Fruit fly (Drosophila melanogaster): Measurements from ENCODE around the gene CG16959.

CG16959 gene

dm6 chr3L:15125077-15125652 is at the start of gene CG16959:
Gene CG16959 (minus strand): TSS chr3L:15125321.
- TF ChIP-seq toe (GFP tag; optimal IDR thresholded peaks at IDR 0.05) (no peak), pad (GFP tag; optimal IDR thresholded peaks at IDR 0.05) (no peak), CG14711 (tag; optimal IDR thresholded peaks at IDR 0.05) (no peak), CG11617 (GFP tag; optimal IDR thresholded peaks at IDR 0.05) (no peak), bab1 (GFP tag; optimal IDR thresholded peaks at IDR 0.05) (no peak), CG1620 (GFP tag; optimal IDR thresholded peaks at IDR 0.05) (no peak), cic (GFP tag; optimal IDR thresholded peaks at IDR 0.05) (no peak), Crg-1 (GFP tag; optimal IDR thresholded peaks at IDR 0.05) (no peak), cnc (optimal IDR thresholded peaks at IDR 0.05) (no peak), tj (GFP tag; optimal IDR thresholded peaks at IDR 0.05) (no peak), CG33017 (tag; optimal IDR thresholded peaks at IDR 0.05) (no peak), CG7045 (GFP tag; optimal IDR thresholded peaks at IDR 0.05) (no peak), ovo (GFP tag; optimal IDR thresholded peaks at IDR 0.05) (no peak), kay (GFP tag; ENCODE audit: borderline replicate concordance) (no peak), Mnt (GFP tag; optimal IDR thresholded peaks at IDR 0.05) (no peak), Clk (GFP tag; optimal IDR thresholded peaks at IDR 0.05) (no peak)

- TF ChIP-seq bab1 (GFP tag; optimal IDR thresholded peaks at IDR 0.05) (no peak), Hr96 (GFP tag; optimal IDR thresholded peaks at IDR 0.05) (no peak), CG1620 (GFP tag; optimal IDR thresholded peaks at IDR 0.05) (no peak), CG12768 (GFP tag; optimal IDR thresholded peaks at IDR 0.05) (no peak), CG33017 (tag; optimal IDR thresholded peaks at IDR 0.05) (no peak), CG5204 (GFP tag; optimal IDR thresholded peaks at IDR 0.05) (no peak), CG7101 (tag; optimal IDR thresholded peaks at IDR 0.05) (no peak), cnc (optimal IDR thresholded peaks at IDR 0.05) (no peak), CG14711 (tag; optimal IDR thresholded peaks at IDR 0.05) (no peak), cic (GFP tag; optimal IDR thresholded peaks at IDR 0.05) (no peak), tj (GFP tag; optimal IDR thresholded peaks at IDR 0.05) (no peak), kay (GFP tag; ENCODE audit: borderline replicate concordance) (no peak), Clk (GFP tag; optimal IDR thresholded peaks at IDR 0.05) (no peak), CG11617 (GFP tag; optimal IDR thresholded peaks at IDR 0.05) (no peak), pad (GFP tag; optimal IDR thresholded peaks at IDR 0.05) (no peak), toe (GFP tag; optimal IDR thresholded peaks at IDR 0.05) (no peak), ovo (GFP tag; optimal IDR thresholded peaks at IDR 0.05) (no peak), Mnt (GFP tag; optimal IDR thresholded peaks at IDR 0.05) (no peak), Crg-1 (GFP tag; optimal IDR thresholded peaks at IDR 0.05) (no peak), CG7045 (GFP tag; optimal IDR thresholded peaks at IDR 0.05) (no peak)
These were observed 49.7 kb upstream of the CG16959 start for dm6 chr3L:15174823-15175222.

DNA sequence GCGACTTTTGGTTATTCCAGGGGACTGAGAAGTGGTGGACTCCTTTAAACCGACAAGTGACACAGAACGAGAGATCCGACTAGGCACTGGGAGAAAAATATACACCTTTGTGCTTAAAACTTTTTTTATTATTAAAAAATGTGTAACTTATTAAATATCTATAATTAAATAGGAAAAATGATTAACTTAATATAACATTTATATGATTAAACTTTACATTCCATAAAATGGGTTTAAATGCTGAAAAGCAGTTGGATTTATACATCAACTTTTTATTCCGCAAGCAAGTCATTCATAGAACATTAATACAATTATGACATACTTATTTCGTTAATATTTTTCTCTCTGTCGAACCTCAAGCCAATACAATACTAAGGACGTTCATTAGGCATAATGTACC is 49.0 kb upstream of the CG16959 start:
- no peak for TF ChIP-seq CG11617 (GFP tag; optimal IDR thresholded peaks at IDR 0.05)
- TF ChIP-seq cic (GFP tag; optimal IDR thresholded peaks at IDR 0.05): no peak
- no peak for TF ChIP-seq cnc (optimal IDR thresholded peaks at IDR 0.05)
- TF ChIP-seq toe (GFP tag; optimal IDR thresholded peaks at IDR 0.05): no peak
- TF ChIP-seq CG33017 (tag; optimal IDR thresholded peaks at IDR 0.05): no peak

- TF ChIP-seq Hr96 (GFP tag; optimal IDR thresholded peaks at IDR 0.05) (no peak), tj (GFP tag; optimal IDR thresholded peaks at IDR 0.05) (peak; percentile 61)
These were observed 47.4 kb upstream of the CG16959 start for dm6 chr3L:15172404-15173055.

DNA sequence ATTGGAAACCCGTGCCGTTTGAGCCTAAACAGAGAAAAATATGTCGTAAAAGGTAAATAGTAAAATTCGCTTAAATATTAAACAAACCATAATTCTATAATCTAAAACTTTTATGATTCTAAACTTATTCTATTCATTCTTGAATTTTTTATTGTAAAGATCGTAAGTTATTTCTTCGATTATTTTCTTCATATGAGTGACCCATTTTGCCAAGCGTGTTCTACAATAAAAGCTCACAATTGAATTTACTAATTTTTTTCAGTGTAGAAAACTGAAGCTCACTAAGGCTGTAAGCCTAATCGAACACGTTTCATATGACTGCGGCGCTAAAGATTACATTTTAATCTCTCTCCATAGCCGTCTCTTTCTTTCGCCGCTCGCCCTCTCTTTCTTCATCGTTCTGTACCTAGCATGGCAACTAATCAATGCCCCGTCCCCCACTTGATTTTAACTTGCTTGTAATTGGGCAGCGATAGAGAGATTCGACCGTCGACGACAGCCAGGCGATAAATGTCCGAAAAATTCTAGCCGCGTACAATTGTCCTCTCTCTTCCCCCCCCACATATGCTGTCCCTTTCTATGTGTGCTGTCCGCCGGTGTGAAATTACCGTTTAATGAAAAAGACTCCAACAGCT is 46.8 kb upstream of the CG16959 start:
- TF ChIP-seq kay (GFP tag; ENCODE audit: borderline replicate concordance): no peak
- no peak for TF ChIP-seq Crg-1 (GFP tag; optimal IDR thresholded peaks at IDR 0.05)
- TF ChIP-seq CG1620 (GFP tag; optimal IDR thresholded peaks at IDR 0.05): no peak
- no peak for TF ChIP-seq cnc (optimal IDR thresholded peaks at IDR 0.05)

DNA sequence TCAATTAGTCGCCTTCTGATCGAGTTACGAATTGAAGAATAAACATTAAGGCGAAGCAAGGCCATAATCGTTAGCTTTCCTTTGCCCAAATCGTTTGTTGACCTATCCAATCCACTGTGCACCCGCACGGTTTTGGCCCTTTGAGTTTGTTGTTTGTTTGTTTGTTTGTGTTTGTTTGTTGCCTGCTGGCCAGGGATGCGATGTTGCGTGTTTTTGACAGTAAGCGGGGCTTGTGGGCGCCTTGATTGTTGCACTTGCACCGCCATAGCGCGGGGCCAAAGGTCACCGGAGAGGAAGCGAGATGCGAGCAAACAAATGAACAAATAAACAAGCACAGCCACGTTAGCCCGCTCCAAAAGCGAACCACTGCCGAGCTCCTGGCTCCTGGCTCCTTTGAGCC is 44.7 kb upstream of the CG16959 start:
- TF ChIP-seq CG5204 (GFP tag; optimal IDR thresholded peaks at IDR 0.05): no peak
- no peak for TF ChIP-seq Crg-1 (GFP tag; optimal IDR thresholded peaks at IDR 0.05)
- TF ChIP-seq tj (GFP tag; optimal IDR thresholded peaks at IDR 0.05): no peak
- no peak for TF ChIP-seq pad (GFP tag; optimal IDR thresholded peaks at IDR 0.05)
- TF ChIP-seq CG7101 (tag; optimal IDR thresholded peaks at IDR 0.05): no peak
- no peak for TF ChIP-seq CG7045 (GFP tag; optimal IDR thresholded peaks at IDR 0.05)
- no peak for TF ChIP-seq CG33017 (tag; optimal IDR thresholded peaks at IDR 0.05)
- no peak for TF ChIP-seq Clk (GFP tag; optimal IDR thresholded peaks at IDR 0.05)
- no peak for TF ChIP-seq bab1 (GFP tag; optimal IDR thresholded peaks at IDR 0.05)
- TF ChIP-seq CG12768 (GFP tag; optimal IDR thresholded peaks at IDR 0.05): no peak

DNA sequence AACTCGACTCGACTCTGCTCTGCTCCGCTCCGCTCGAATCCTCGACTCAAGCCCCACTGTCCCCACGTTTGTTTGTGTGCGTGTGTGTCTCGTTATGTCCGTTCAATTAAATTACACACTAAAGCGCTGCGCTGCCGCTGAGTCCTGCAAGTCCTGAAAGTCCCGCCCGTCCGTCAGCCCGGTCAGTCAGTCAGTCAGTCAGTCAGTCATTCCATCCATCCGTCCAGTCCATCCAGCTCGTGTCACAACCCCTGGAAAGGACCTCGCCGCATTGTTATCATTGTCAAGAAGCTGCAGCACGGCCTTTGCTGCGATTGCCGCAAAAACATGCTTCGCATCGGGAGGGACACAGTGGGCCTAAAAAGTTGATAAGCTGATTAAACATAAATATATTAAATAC is 43.9 kb upstream of the CG16959 start:
- TF ChIP-seq cnc (optimal IDR thresholded peaks at IDR 0.05): no peak
- TF ChIP-seq toe (GFP tag; optimal IDR thresholded peaks at IDR 0.05): no peak
- no peak for TF ChIP-seq tj (GFP tag; optimal IDR thresholded peaks at IDR 0.05)
- TF ChIP-seq Mnt (GFP tag; optimal IDR thresholded peaks at IDR 0.05): no peak
- no peak for TF ChIP-seq CG12768 (GFP tag; optimal IDR thresholded peaks at IDR 0.05)
- no peak for TF ChIP-seq cic (GFP tag; optimal IDR thresholded peaks at IDR 0.05)
- no peak for TF ChIP-seq Crg-1 (GFP tag; optimal IDR thresholded peaks at IDR 0.05)
- no peak for TF ChIP-seq bab1 (GFP tag; optimal IDR thresholded peaks at IDR 0.05)
- no peak for TF ChIP-seq CG14711 (tag; optimal IDR thresholded peaks at IDR 0.05)
- TF ChIP-seq Clk (GFP tag; optimal IDR thresholded peaks at IDR 0.05): no peak
- no peak for TF ChIP-seq CG7045 (GFP tag; optimal IDR thresholded peaks at IDR 0.05)
- no peak for TF ChIP-seq CG1620 (GFP tag; optimal IDR thresholded peaks at IDR 0.05)
- no peak for TF ChIP-seq CG33017 (tag; optimal IDR thresholded peaks at IDR 0.05)
- no peak for TF ChIP-seq CG11617 (GFP tag; optimal IDR thresholded peaks at IDR 0.05)
- no peak for TF ChIP-seq CG5204 (GFP tag; optimal IDR thresholded peaks at IDR 0.05)
- no peak for TF ChIP-seq CG7101 (tag; optimal IDR thresholded peaks at IDR 0.05)
- no peak for TF ChIP-seq kay (GFP tag; ENCODE audit: borderline replicate concordance)

Data from whole organism, adult.